Fruit fly (Drosophila melanogaster): Measurements from ENCODE around the gene CG7675.

DNA sequence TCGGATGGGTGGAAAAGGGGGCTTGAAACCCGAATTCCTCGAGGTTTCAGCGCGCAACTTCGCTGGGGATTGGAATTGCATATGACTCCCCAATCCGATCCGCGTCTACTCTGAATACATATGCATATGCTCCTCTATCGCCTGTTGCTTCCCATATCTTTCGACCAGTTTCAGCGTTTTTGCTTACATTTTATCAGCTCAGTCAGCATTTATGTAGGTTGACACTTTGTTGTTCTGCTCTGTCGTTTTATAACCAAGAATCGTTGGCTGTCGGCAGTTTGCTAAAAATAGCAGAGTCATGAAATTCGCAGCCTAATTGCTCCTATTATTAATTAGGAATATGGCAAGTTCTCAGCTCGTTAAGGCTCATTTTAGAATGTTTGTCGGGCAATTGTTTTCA is 14.7 kb upstream of the CG7675 start:
- no peak for TF ChIP-seq Snoo (tag; optimal IDR thresholded peaks at IDR 0.05)
- no peak for TF ChIP-seq CG12605 (GFP tag; IDR thresholded peaks at IDR 0.05)
- TF ChIP-seq CG34367 (tag; optimal IDR thresholded peaks at IDR 0.05) = no peak
- TF ChIP-seq CG15710 (tag; optimal IDR thresholded peaks at IDR 0.05) = no peak
